Worm (Caenorhabditis elegans): ENCODE measurements around the gene Y43F8B.7.

DNA sequence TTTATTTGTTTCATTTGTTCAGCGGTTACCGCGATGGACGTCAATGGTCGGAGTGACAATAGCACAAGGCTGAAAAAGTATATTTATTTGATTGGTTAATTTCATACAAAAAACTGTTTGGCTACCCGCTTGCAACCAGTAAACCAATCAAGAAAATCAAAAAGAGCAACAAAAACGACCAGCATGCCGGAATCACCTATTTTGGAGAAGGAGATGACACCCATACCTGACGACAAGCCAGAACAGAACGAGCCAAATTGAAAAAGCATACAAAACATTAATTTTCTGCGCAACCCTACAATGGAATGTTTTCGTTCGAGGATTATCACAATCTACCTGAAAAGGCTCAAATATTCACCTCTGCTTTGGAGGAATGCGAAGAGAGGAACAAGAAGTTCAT is at the start of gene Y43F8B.7:
- no peak for TF ChIP-seq aha-1 (tag)
- no peak for TF ChIP-seq lin-13 (GFP tag; optimal IDR thresholded peaks at IDR 0.05)
- TF ChIP-seq nhr-28 (tag; optimal IDR thresholded peaks at IDR 0.05): no peak
- TF ChIP-seq hlh-30 (tag; optimal IDR thresholded peaks at IDR 0.05; ENCODE audit: insufficient read depth): no peak
- TF ChIP-seq nhr-237 (tag; optimal IDR thresholded peaks at IDR 0.05): no peak
- no peak for TF ChIP-seq dmd-6 (GFP tag; IDR thresholded peaks at IDR 0.05)
- TF ChIP-seq nhr-25 (tag; optimal IDR thresholded peaks at IDR 0.05; ENCODE audit: borderline replicate concordance, insufficient read depth): no peak
- no peak for TF ChIP-seq ceh-82 (tag; optimal IDR thresholded peaks at IDR 0.05)
- TF ChIP-seq ztf-7 (tag; optimal IDR thresholded peaks at IDR 0.05): no peak
- TF ChIP-seq nhr-76 (tag; optimal IDR thresholded peaks at IDR 0.05): no peak
